Worm (Caenorhabditis elegans): ENCODE data around the gene W04G3.7.
A peak's percentile ranks its signal among the peaks of the same experiment; 100 is the strongest.

The W04G3.7 gene

ce11 chrX:11036114-11037087, 48.7 kb downstream of the W04G3.7 start (continued):
- TF ChIP-seq eor-1 (tag; optimal IDR thresholded peaks at IDR 0.05): no peak
- no peak for TF ChIP-seq ztf-11 (tag; optimal IDR thresholded peaks at IDR 0.05)
- TF ChIP-seq tbx-2 (tag; optimal IDR thresholded peaks at IDR 0.05): peak; percentile 15
- TF ChIP-seq pqm-1 (tag; optimal IDR thresholded peaks at IDR 0.05): peak; percentile 48
- TF ChIP-seq ZK546.5 (tag; optimal IDR thresholded peaks at IDR 0.05): no peak
- TF ChIP-seq sea-2 (GFP tag; optimal IDR thresholded peaks at IDR 0.05): no peak
- TF ChIP-seq ceh-16 (tag; optimal IDR thresholded peaks at IDR 0.05): no peak
- no peak for TF ChIP-seq nhr-67 (tag; optimal IDR thresholded peaks at IDR 0.05)
- peak in 1 of 3 experiments; percentile 7 for TF ChIP-seq elt-3 (tag; optimal IDR thresholded peaks at IDR 0.05)
- no peak for TF ChIP-seq ceh-9 (tag; optimal IDR thresholded peaks at IDR 0.05)
- TF ChIP-seq nhr-25 (tag; optimal IDR thresholded peaks at IDR 0.05): peak; percentile 19

ce11 chrX:11035563-11035962, 49.5 kb downstream of the W04G3.7 start:
- TF ChIP-seq fos-1 (tag; optimal IDR thresholded peaks at IDR 0.05) (no peak), lin-39 (tag; optimal IDR thresholded peaks at IDR 0.05) (peak; percentile 40), nfya-1 (tag; optimal IDR thresholded peaks at IDR 0.05; ENCODE audit: insufficient read depth) (peak; percentile 23), egl-5 (tag; optimal IDR thresholded peaks at IDR 0.05) (peak; percentile 26), ama-1 (optimal IDR thresholded peaks at IDR 0.05) (peak; percentile 3), tbx-2 (tag; optimal IDR thresholded peaks at IDR 0.05) (no peak)

ce11 chrX:11034430-11035117, 50.5 kb downstream of the W04G3.7 start:
- no peak for TF ChIP-seq fos-1 (tag; optimal IDR thresholded peaks at IDR 0.05)
- TF ChIP-seq hmg-11 (tag; optimal IDR thresholded peaks at IDR 0.05): peak; percentile 27
- no peak for TF ChIP-seq eor-1 (tag; optimal IDR thresholded peaks at IDR 0.05)
- no peak for TF ChIP-seq snpc-4 (tag; optimal IDR thresholded peaks at IDR 0.05)
- TF ChIP-seq fkh-10 (GFP tag; optimal IDR thresholded peaks at IDR 0.05): peak; percentile 31
- TF ChIP-seq pqm-1 (tag; optimal IDR thresholded peaks at IDR 0.05): peak; percentile 10
- no peak for TF ChIP-seq egl-27 (tag; optimal IDR thresholded peaks at IDR 0.05)
- TF ChIP-seq ceh-28 (tag; optimal IDR thresholded peaks at IDR 0.05): peak; percentile 43
- peak; percentile 72 for TF ChIP-seq lin-39 (tag; optimal IDR thresholded peaks at IDR 0.05)
- peak; percentile 42 for TF ChIP-seq elt-2 (tag; optimal IDR thresholded peaks at IDR 0.05)
- TF ChIP-seq tbx-2 (tag; optimal IDR thresholded peaks at IDR 0.05): peak; percentile 23
- peak; percentile 1 for TF ChIP-seq nhr-11 (tag; optimal IDR thresholded peaks at IDR 0.05)
- TF ChIP-seq nfya-1 (tag; optimal IDR thresholded peaks at IDR 0.05; ENCODE audit: insufficient read depth): peak; percentile 69
- peak; percentile 69 for TF ChIP-seq pha-4 (tag; optimal IDR thresholded peaks at IDR 0.05)
- no peak for TF ChIP-seq nhr-23 (tag; optimal IDR thresholded peaks at IDR 0.05)
- TF ChIP-seq lin-15B (tag; optimal IDR thresholded peaks at IDR 0.05): peak; percentile 10
- no peak for TF ChIP-seq nhr-25 (tag; optimal IDR thresholded peaks at IDR 0.05)

DNA sequence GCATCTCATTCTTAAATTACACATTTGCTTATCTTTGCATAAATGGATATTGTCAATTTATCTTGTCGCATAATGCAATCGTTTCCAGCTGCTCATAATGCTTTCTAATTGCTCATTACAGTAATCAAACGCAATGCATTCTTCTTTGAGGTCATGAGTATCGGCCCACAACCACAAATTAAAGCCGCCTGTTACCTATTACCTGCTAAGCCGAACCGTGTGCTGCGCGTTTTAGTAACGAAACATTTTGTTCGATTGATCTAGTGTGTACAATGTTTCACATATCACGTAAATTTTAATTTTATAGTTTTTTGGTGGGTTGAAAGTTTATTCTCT, 51.1 kb downstream of the W04G3.7 start:
- TF ChIP-seq nhr-23 (tag; optimal IDR thresholded peaks at IDR 0.05): no peak
- TF ChIP-seq nhr-67 (tag; optimal IDR thresholded peaks at IDR 0.05): no peak
- TF ChIP-seq mdl-1 (tag; optimal IDR thresholded peaks at IDR 0.05): no peak
